Worm (Caenorhabditis elegans): ENCODE measurements around the gene T26E4.3.

ce11 chrV:15826110-15826509 lies 43.5 kb downstream of the T26E4.3 start, which contains the start of gene srbc-51:
- TF ChIP-seq him-1 (tag; optimal IDR thresholded peaks at IDR 0.05) (no peak), W03F9.2 (tag; optimal IDR thresholded peaks at IDR 0.05) (no peak), dao-5 (tag; optimal IDR thresholded peaks at IDR 0.05) (no peak)

All from whole organism, L4/young adult.